Worm (Caenorhabditis elegans): ENCODE data around the gene W03H9.2.

ce11 chrII:14187456-14187855 lies 43.8 kb upstream of the W03H9.2 start:
- TF ChIP-seq unc-62 (GFP tag; optimal IDR thresholded peaks at IDR 0.05) = no peak
- no peak for TF ChIP-seq nhr-237 (tag; optimal IDR thresholded peaks at IDR 0.05)
- no peak for TF ChIP-seq blmp-1 (tag; optimal IDR thresholded peaks at IDR 0.05)
- TF ChIP-seq lin-32 (GFP tag; optimal IDR thresholded peaks at IDR 0.05) = no peak
- TF ChIP-seq lsy-2 (tag; optimal IDR thresholded peaks at IDR 0.05) = no peak
- TF ChIP-seq elt-3 (tag; optimal IDR thresholded peaks at IDR 0.05) = no peak
- TF ChIP-seq hlh-1 (tag; optimal IDR thresholded peaks at IDR 0.05) = no peak
- TF ChIP-seq snpc-4 (tag; optimal IDR thresholded peaks at IDR 0.05) = no peak
- TF ChIP-seq lin-13 (tag; optimal IDR thresholded peaks at IDR 0.05) = no peak
- TF ChIP-seq elt-1 (tag; optimal IDR thresholded peaks at IDR 0.05; ENCODE audit: borderline replicate concordance, insufficient read depth) = no peak
- TF ChIP-seq nhr-28 (tag; optimal IDR thresholded peaks at IDR 0.05) = no peak
